Fruit fly (Drosophila melanogaster) whole organism, embryonic: ENCODE results near the gene CG13850.

Source experiments
- Ada2b ChIP-seq: fragments of 200-800 bp; sonication (Bioruptor generic); IDR thresholded peaks from 2 replicates; pipeline ENCODE4 v1.3.6; 2022; ENCODE audit warnings: missing biosample characterization, missing genetic modification characterization
- Atf3 ChIP-seq: fragments of 200-800 bp; sonication (Bioruptor generic); optimal IDR thresholded peaks from 3 replicates; lab custom pipeline; 2016; ENCODE audit warnings: missing biosample characterization, missing genetic modification characterization
- Awh ChIP-seq: fragments of 200-800 bp; sonication (Bioruptor generic); IDR thresholded peaks from 2 replicates; pipeline ENCODE4, ENCODE4 v1.3.6; 2022; ENCODE audit warnings: missing biosample characterization, missing genetic modification characterization
- CG10565 ChIP-seq: fragments of 200-800 bp; sonication (Bioruptor generic); optimal IDR thresholded peaks from 3 replicates; lab custom pipeline; 2016; ENCODE audit warnings: missing biosample characterization, mild to moderate bottlenecking, missing genetic modification characterization
- CG13894 ChIP-seq: fragments of 200-800 bp; sonication (Bioruptor generic); optimal IDR thresholded peaks from 3 replicates; lab custom pipeline; 2018; ENCODE audit warnings: missing biosample characterization, mild to moderate bottlenecking, missing genetic modification characterization, moderate library complexity
- CG15011 ChIP-seq: fragments of 200-800 bp; sonication (Bioruptor generic); optimal IDR thresholded peaks from 3 replicates; lab custom pipeline; 2018; ENCODE audit warnings: missing biosample characterization, mild to moderate bottlenecking, missing genetic modification characterization
- CG15479 ChIP-seq: fragments of 200-800 bp; sonication (Bioruptor generic); optimal IDR thresholded peaks from 3 replicates; lab custom pipeline; 2019; ENCODE audit warnings: missing biosample characterization, mild to moderate bottlenecking, missing genetic modification characterization, moderate library complexity
- CG1603 ChIP-seq: fragments of 200-800 bp; sonication (Bioruptor generic); optimal IDR thresholded peaks from 2 replicates; lab custom pipeline; 2019; ENCODE audit warnings: missing biosample characterization, mild to moderate bottlenecking, missing genetic modification characterization, moderate library complexity
- CG18619 ChIP-seq: fragments of 200-800 bp; sonication (Bioruptor generic); optimal IDR thresholded peaks from 3 replicates; lab custom pipeline; 2017; ENCODE audit warnings: missing biosample characterization, mild to moderate bottlenecking, missing genetic modification characterization
- CG30403 ChIP-seq: fragments of 200-800 bp; sonication (Bioruptor generic); optimal IDR thresholded peaks from 3 replicates; lab custom pipeline; 2016; ENCODE audit warnings: missing biosample characterization, missing genetic modification characterization
- CG5180 ChIP-seq: fragments of 200-800 bp; sonication (Bioruptor generic); optimal IDR thresholded peaks from 3 replicates; lab custom pipeline; 2017; ENCODE audit warnings: missing biosample characterization, missing genetic modification characterization, mild to moderate bottlenecking, moderate library complexity, missing genetic modification reagents
- CG6272 ChIP-seq: fragments of 200-800 bp; sonication (Bioruptor generic); IDR thresholded peaks from 2 replicates; pipeline ENCODE4 v1.3.6; 2022; ENCODE audit warnings: missing biosample characterization, missing genetic modification characterization
- CG7357 ChIP-seq: fragments of 200-800 bp; sonication (Bioruptor generic); IDR thresholded peaks from 3 replicates; pipeline ENCODE4 v1.3.6; 2022; ENCODE audit warnings: missing biosample characterization, missing genetic modification characterization
- CG7987 ChIP-seq: fragments of 200-800 bp; sonication (Bioruptor generic); optimal IDR thresholded peaks from 2 replicates; lab custom pipeline; 2018; ENCODE audit warnings: missing biosample characterization, mild to moderate bottlenecking, missing genetic modification characterization, moderate library complexity
- Camta ChIP-seq: fragments of 200-800 bp; sonication (Bioruptor generic); optimal IDR thresholded peaks from 2 replicates; lab custom pipeline; 2016; ENCODE audit warnings: missing biosample characterization, missing genetic modification characterization
- Dref ChIP-seq: fragments of 200-800 bp; sonication (Bioruptor generic); IDR thresholded peaks from 2 replicates; pipeline ENCODE4 v1.3.6; 2022; ENCODE audit warnings: missing biosample characterization, missing genetic modification characterization
- Drgx ChIP-seq: fragments of 200-800 bp; sonication (Bioruptor generic); IDR thresholded peaks from 2 replicates; pipeline ENCODE4 v1.3.6; 2022; ENCODE audit warnings: missing biosample characterization, missing genetic modification characterization
- Elba2 ChIP-seq: fragments of 200-800 bp; sonication (Bioruptor generic); optimal IDR thresholded peaks from 3 replicates; lab custom pipeline; 2016; ENCODE audit warnings: missing biosample characterization, missing genetic modification characterization
- HLH4C ChIP-seq: fragments of 200-800 bp; sonication (Bioruptor generic); IDR thresholded peaks from 3 replicates; pipeline ENCODE4 v1.3.6; 2022; ENCODE audit warnings: missing biosample characterization, missing genetic modification characterization; ENCODE audit not compliant: partially characterized antibody
- HmgZ ChIP-seq: fragments of 200-800 bp; sonication (Bioruptor generic); optimal IDR thresholded peaks from 2 replicates; lab custom pipeline; 2018; ENCODE audit warnings: missing biosample characterization, mild to moderate bottlenecking, missing genetic modification characterization
- Lim3 ChIP-seq: fragments of 200-800 bp; sonication (Bioruptor generic); IDR thresholded peaks from 2 replicates; pipeline ENCODE4 v1.3.6; 2022; ENCODE audit warnings: missing biosample characterization, missing genetic modification characterization
- MBD-R2 ChIP-seq: fragments of 200-800 bp; sonication (Bioruptor generic); IDR thresholded peaks from 2 replicates; pipeline ENCODE4 v1.3.6; 2022; ENCODE audit warnings: missing biosample characterization, missing genetic modification characterization
- NFAT ChIP-seq: fragments of 200-800 bp; sonication (Bioruptor generic); IDR thresholded peaks from 2 replicates; pipeline ENCODE4 v1.3.6; 2022; ENCODE audit warnings: missing biosample characterization, missing genetic modification characterization
- Rfx ChIP-seq: fragments of 200-800 bp; sonication (Bioruptor generic); IDR thresholded peaks from 2 replicates; pipeline ENCODE4 v1.3.6; 2022; ENCODE audit warnings: missing biosample characterization, missing genetic modification characterization
- Sox102F ChIP-seq: fragments of 200-800 bp; sonication (Bioruptor generic); optimal IDR thresholded peaks from 2 replicates; lab custom pipeline; 2018; ENCODE audit warnings: missing biosample characterization, mild to moderate bottlenecking, missing genetic modification characterization, moderate library complexity
- Spps ChIP-seq: fragments of 200-800 bp; sonication (Bioruptor generic); optimal IDR thresholded peaks from 2 replicates; lab custom pipeline; 2018; ENCODE audit warnings: missing biosample characterization, mild to moderate bottlenecking, missing genetic modification characterization
- Sry-δ ChIP-seq: fragments of 200-800 bp; sonication (Bioruptor generic); optimal IDR thresholded peaks from 2 replicates; lab custom pipeline; 2016; ENCODE audit warnings: missing biosample characterization, missing genetic modification characterization
- Vsx1 ChIP-seq: fragments of 200-800 bp; sonication (Bioruptor generic); optimal IDR thresholded peaks from 2 replicates; lab custom pipeline; 2017; ENCODE audit warnings: missing biosample characterization, mild to moderate bottlenecking, missing genetic modification characterization, missing genetic modification reagents
- ash1 ChIP-seq: fragments of 200-800 bp; sonication (Bioruptor generic); optimal IDR thresholded peaks from 2 replicates; lab custom pipeline; 2018; ENCODE audit warnings: missing biosample characterization, mild to moderate bottlenecking, missing genetic modification characterization
- bab2 ChIP-seq: fragments of 200-800 bp; sonication (Bioruptor generic); optimal IDR thresholded peaks from 2 replicates; lab custom pipeline; 2016; ENCODE audit warnings: missing biosample characterization, missing genetic modification characterization
- dmrt99B ChIP-seq: fragments of 200-800 bp; sonication (Bioruptor generic); optimal IDR thresholded peaks from 2 replicates; lab custom pipeline; 2018; ENCODE audit warnings: missing biosample characterization, mild to moderate bottlenecking, missing genetic modification characterization, moderate library complexity
- emc ChIP-seq: fragments of 200-800 bp; sonication (Bioruptor generic); optimal IDR thresholded peaks from 2 replicates; lab custom pipeline; 2016; ENCODE audit warnings: missing biosample characterization, missing genetic modification characterization
- fd3F ChIP-seq: fragments of 200-800 bp; sonication (Bioruptor generic); optimal IDR thresholded peaks from 2 replicates; lab custom pipeline; 2018; ENCODE audit warnings: missing biosample characterization, mild to moderate bottlenecking, missing genetic modification characterization, moderate library complexity
- inv ChIP-seq: fragments of 200-800 bp; sonication (Bioruptor generic); IDR thresholded peaks from 2 replicates; pipeline ENCODE4 v1.3.6; 2022; ENCODE audit warnings: missing biosample characterization, missing genetic modification characterization; ENCODE audit not compliant: partially characterized antibody
- jing ChIP-seq: fragments of 200-800 bp; sonication (Bioruptor generic); optimal IDR thresholded peaks from 2 replicates; lab custom pipeline; 2018; ENCODE audit warnings: missing biosample characterization, mild to moderate bottlenecking, missing genetic modification characterization
- kah ChIP-seq: fragments of 200-800 bp; sonication (Bioruptor generic); optimal IDR thresholded peaks from 2 replicates; lab custom pipeline; 2018; ENCODE audit warnings: missing biosample characterization, mild to moderate bottlenecking, missing genetic modification characterization
- odd ChIP-seq: fragments of 200-800 bp; sonication (Bioruptor generic); optimal IDR thresholded peaks from 2 replicates; lab custom pipeline; 2017; ENCODE audit warnings: missing biosample characterization, mild to moderate bottlenecking, missing genetic modification characterization
- org-1 ChIP-seq: fragments of 200-800 bp; sonication (Bioruptor generic); optimal IDR thresholded peaks from 2 replicates; lab custom pipeline; 2017; ENCODE audit warnings: missing biosample characterization, missing genetic modification characterization
- p53 ChIP-seq: fragments of 200-800 bp; sonication (Bioruptor generic); optimal IDR thresholded peaks from 2 replicates; lab custom pipeline; 2016; ENCODE audit warnings: missing biosample characterization, missing genetic modification characterization
- pb ChIP-seq: fragments of 200-800 bp; sonication (Bioruptor generic); optimal IDR thresholded peaks from 3 replicates; lab custom pipeline; 2016; ENCODE audit warnings: missing biosample characterization, missing genetic modification characterization
- pnt ChIP-seq: fragments of 200-800 bp; sonication (Bioruptor generic); optimal IDR thresholded peaks from 3 replicates; lab custom pipeline; 2016; ENCODE audit warnings: missing biosample characterization, missing genetic modification characterization
- prd ChIP-seq, 3 experiments: fragments of >200 bp in 2 of 3; fragments of 200-800 bp in 1 of 3; sonication (Bioruptor generic) in 1 of 3; optimal IDR thresholded peaks in 2 of 3; IDR thresholded peaks in 1 of 3; 2 replicates in 2 of 3; 3 replicates in 1 of 3; pipeline versions ENCODE4 v1.3.6 to Lab custom; 2017 to 2022; ENCODE audit warnings: missing biosample characterization in 1 of 3, missing genetic modification characterization in 1 of 3
- pzg ChIP-seq: fragments of 200-800 bp; sonication (Bioruptor generic); optimal IDR thresholded peaks from 3 replicates; lab custom pipeline; 2018; ENCODE audit warnings: missing biosample characterization, mild to moderate bottlenecking, missing genetic modification characterization, moderate library complexity
- tgo ChIP-seq: fragments of 200-800 bp; sonication (Bioruptor generic); IDR thresholded peaks from 3 replicates; pipeline ENCODE4 v1.3.6; 2022; ENCODE audit warnings: missing biosample characterization, missing genetic modification characterization
- tll ChIP-seq, 2 experiments: fragments of 200-800 bp in 1 of 2; fragments of >200 bp in 1 of 2; sonication (Bioruptor generic) in 1 of 2; optimal IDR thresholded peaks; 2 replicates each; lab custom pipeline; 2017 to 2019; ENCODE audit warnings: missing biosample characterization in 2 of 2, missing genetic modification characterization in 2 of 2, mild to moderate bottlenecking in 1 of 2, moderate library complexity in 1 of 2
- tna ChIP-seq: fragments of 200-800 bp; sonication (Bioruptor generic); IDR thresholded peaks from 2 replicates; pipeline ENCODE4 v1.3.6; 2022; ENCODE audit warnings: missing biosample characterization, missing genetic modification characterization; ENCODE audit not compliant: partially characterized antibody
- unpg ChIP-seq: fragments of 200-800 bp; sonication (Bioruptor generic); optimal IDR thresholded peaks from 3 replicates; lab custom pipeline; 2018; ENCODE audit warnings: missing biosample characterization, mild to moderate bottlenecking, missing genetic modification characterization, moderate library complexity
- usp ChIP-seq: fragments of >200 bp; optimal IDR thresholded peaks from 2 replicates; lab custom pipeline; 2017; ENCODE audit warnings: missing biosample characterization, missing genetic modification characterization

Gene CG13850

DNA sequence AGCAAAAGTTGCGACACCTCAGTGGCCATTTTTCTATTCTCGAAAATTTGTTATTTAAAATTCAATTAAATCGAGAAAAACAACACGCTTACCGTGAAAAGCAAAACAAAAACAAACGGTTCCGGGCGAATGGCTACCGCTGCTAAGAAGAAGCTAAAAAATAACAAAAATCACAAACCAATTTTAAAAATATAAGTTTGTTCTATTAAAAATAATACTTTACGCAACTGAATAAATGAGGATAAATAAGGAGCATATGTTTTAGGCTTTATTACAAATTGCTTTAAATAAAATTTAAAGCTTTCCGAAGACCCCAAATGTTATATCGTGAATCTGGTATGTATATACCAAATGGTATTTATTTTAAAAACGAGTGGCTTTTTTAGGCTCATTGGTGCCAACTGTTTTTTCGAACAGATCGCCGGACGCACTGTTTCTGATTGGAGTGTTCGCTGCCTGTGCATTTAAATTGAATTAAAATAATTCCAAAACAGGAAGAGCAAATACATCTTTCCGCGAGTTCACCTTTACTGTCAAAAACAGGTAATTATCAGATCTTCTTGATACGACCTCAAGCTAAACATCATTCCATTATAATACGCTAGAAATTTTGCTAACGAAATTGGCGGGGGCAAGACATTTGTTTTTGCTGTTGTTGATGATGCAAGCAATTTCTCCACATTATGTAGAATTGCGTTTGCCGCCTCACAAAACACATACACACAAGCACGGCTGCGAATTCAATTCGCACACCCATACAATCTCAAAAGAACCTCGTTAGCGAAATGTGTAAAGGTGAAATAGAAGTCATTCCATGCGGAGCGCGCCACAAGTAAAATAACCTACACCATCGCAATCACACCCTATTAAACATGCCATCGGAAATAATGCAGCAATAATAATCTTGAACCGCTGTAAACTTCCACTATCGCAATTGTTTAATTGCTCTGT is 43.3 kb downstream of the CG13850 start, which contains the start of the genes Polr3F and PyK (continued):
- TF ChIP-seq CG1603 (tag; lab: Kevin White, UChicago) (no peak), prd (optimal IDR thresholded peaks at IDR 0.05; lab: Kevin White, UChicago) (no peak), prd (GFP tag; IDR thresholded peaks at IDR 0.05; lab: Robert Waterston, UW) (no peak), pnt (GFP tag; lab: Kevin White, UChicago) (no peak), odd (GFP tag; lab: Kevin White, UChicago) (no peak), pzg (GFP tag; lab: Kevin White, UChicago) (peak; percentile 60), CG6272 (GFP tag; lab: Robert Waterston, UW) (no peak), Awh (GFP tag; lab: Robert Waterston, UW) (no peak), pb (GFP tag; lab: Kevin White, UChicago) (no peak), Drgx (peak; percentile 14; the same call in 1 of the 2 replicates), Sry-δ (GFP tag; lab: Kevin White, UChicago) (no peak), unpg (peak; percentile 53), kah (GFP tag; lab: Kevin White, UChicago) (no peak), jing (GFP tag; lab: Kevin White, UChicago) (no peak), fd3F (no peak), dmrt99B (tag; lab: Kevin White, UChicago) (peak; percentile 3), HmgZ (tag; lab: Kevin White, UChicago) (no peak), CG10565 (GFP tag; lab: Kevin White, UChicago) (no peak), tna (GFP tag; lab: Robert Waterston, UW) (no peak), MBD-R2 (GFP tag; lab: Robert Waterston, UW) (peak; percentile 71; the same call in 1 of the 2 replicates), CG13894 (tag; lab: Kevin White, UChicago) (no peak), org-1 (GFP tag; lab: Kevin White, UChicago) (no peak), Camta (GFP tag; lab: Kevin White, UChicago) (peak; percentile 46), CG15011 (no peak), CG18619 (no peak), Vsx1 (no peak), Ada2b (GFP tag; lab: Robert Waterston, UW) (no peak; the same call in 1 of the 2 replicates), CG30403 (peak; percentile 29), Spps (tag; lab: Kevin White, UChicago) (no peak), emc (GFP tag; lab: Kevin White, UChicago) (no peak), tgo (GFP tag; lab: Robert Waterston, UW) (no peak), Elba2 (GFP tag; lab: Kevin White, UChicago) (no peak), ash1 (GFP tag; lab: Kevin White, UChicago) (no peak), Sox102F (peak; percentile 30), Dref (GFP tag; lab: Robert Waterston, UW) (no peak), HLH4C (GFP tag; lab: Robert Waterston, UW) (no peak), usp (GFP tag; lab: Kevin White, UChicago) (no peak), tll (GFP tag; optimal IDR thresholded peaks at IDR 0.05; lab: Kevin White, UChicago) (no peak), NFAT (GFP tag; lab: Robert Waterston, UW) (no peak), CG15479 (no peak), p53 (no peak), Rfx (GFP tag; lab: Robert Waterston, UW) (no peak), inv (GFP tag; lab: Robert Waterston, UW) (no peak), CG7357 (GFP tag; lab: Robert Waterston, UW) (no peak), Lim3 (GFP tag; lab: Robert Waterston, UW) (no peak), Atf3 (GFP tag; lab: Kevin White, UChicago) (no peak), CG7987 (GFP tag; lab: Kevin White, UChicago) (no peak), bab2 (GFP tag; lab: Kevin White, UChicago) (no peak), CG5180 (no peak)
